Worm (Caenorhabditis elegans) whole organism, L2 larva: ENCODE results near the gene srlf-14.
A peak's percentile ranks its signal among the peaks of the same experiment; 100 is the strongest.

Source experiments
- C34F6.9 ChIP-seq: fragments of 150-350 bp; optimal IDR thresholded peaks from 2 replicates; lab custom pipeline; 2014; ENCODE audit warnings: missing biosample characterization, missing genetic modification characterization
- F13H6.1 ChIP-seq: sonication (generic microtip); optimal IDR thresholded peaks from 2 replicates; lab custom pipeline; 2016; ENCODE audit warnings: missing genetic modification characterization, missing compliant biosample characterization
- R02D3.7 ChIP-seq: fragments of 150-350 bp; optimal IDR thresholded peaks from 2 replicates; lab custom pipeline; 2014; ENCODE audit warnings: missing biosample characterization, missing genetic modification characterization
- Y55F3AM.14 ChIP-seq: fragments of 200-800 bp; sonication (Bioruptor generic); optimal IDR thresholded peaks from 2 replicates; lab custom pipeline; 2018; ENCODE audit warnings: mild to moderate bottlenecking, missing genetic modification characterization, missing compliant biosample characterization
- ZK546.5 ChIP-seq: sonication (generic microtip); optimal IDR thresholded peaks from 2 replicates; lab custom pipeline; 2017; ENCODE audit warnings: missing biosample characterization, missing genetic modification characterization
- alr-1 ChIP-seq: fragments of 150-350 bp; optimal IDR thresholded peaks from 2 replicates; lab custom pipeline; 2014; ENCODE audit warnings: missing biosample characterization, missing genetic modification characterization
- aly-2 ChIP-seq: fragments of 150-350 bp; optimal IDR thresholded peaks from 2 replicates; lab custom pipeline; 2014; ENCODE audit warnings: missing biosample characterization, missing genetic modification characterization
- ceh-16 ChIP-seq: fragments of 150-350 bp; optimal IDR thresholded peaks from 2 replicates; lab custom pipeline; 2014; ENCODE audit warnings: missing biosample characterization, missing genetic modification characterization
- ceh-82 ChIP-seq: fragments of 150-350 bp; optimal IDR thresholded peaks from 2 replicates; lab custom pipeline; 2014; ENCODE audit warnings: missing biosample characterization, missing genetic modification characterization
- crh-2 ChIP-seq: sonication (generic microtip); optimal IDR thresholded peaks from 2 replicates; lab custom pipeline; 2017; ENCODE audit warnings: missing biosample characterization, missing genetic modification characterization
- elt-1 ChIP-seq: fragments of 150-350 bp; optimal IDR thresholded peaks from 2 replicates; lab custom pipeline; 2014; ENCODE audit warnings: missing biosample characterization, missing genetic modification characterization
- fos-1 ChIP-seq: fragments of 150-350 bp; optimal IDR thresholded peaks from 2 replicates; lab custom pipeline; 2014; ENCODE audit warnings: missing biosample characterization, missing genetic modification characterization
- gmeb-1 ChIP-seq: fragments of 150-350 bp; optimal IDR thresholded peaks from 2 replicates; lab custom pipeline; 2014; ENCODE audit warnings: missing biosample characterization, missing genetic modification characterization
- lin-11 ChIP-seq: fragments of 150-350 bp; sonication (generic microtip); optimal IDR thresholded peaks from 2 replicates; lab custom pipeline; 2014; ENCODE audit warnings: missing biosample characterization, missing genetic modification characterization, inconsistent platforms, mixed read lengths
- lin-13 ChIP-seq: fragments of 150-350 bp; optimal IDR thresholded peaks from 2 replicates; lab custom pipeline; 2014; ENCODE audit warnings: missing biosample characterization, missing genetic modification reagents, missing genetic modification characterization
- lin-39 ChIP-seq: fragments of 150-350 bp; optimal IDR thresholded peaks from 2 replicates; lab custom pipeline; 2014; ENCODE audit warnings: missing biosample characterization, missing genetic modification reagents, missing genetic modification characterization
- mab-5 ChIP-seq: fragments of 150-350 bp; optimal IDR thresholded peaks from 2 replicates; lab custom pipeline; 2014; ENCODE audit warnings: missing biosample characterization, missing genetic modification characterization
- mbf-1 ChIP-seq: sonication (generic microtip); optimal IDR thresholded peaks from 2 replicates; lab custom pipeline; 2017; ENCODE audit warnings: missing biosample characterization, missing genetic modification characterization
- mdl-1 ChIP-seq, 2 experiments: fragments of 150-350 bp in 1 of 2; sonication (generic microtip) in 1 of 2; optimal IDR thresholded peaks; 2 replicates each; lab custom pipeline; 2017; ENCODE audit warnings: missing biosample characterization in 2 of 2, missing genetic modification characterization in 2 of 2
- nhr-12 ChIP-seq: fragments of 150-350 bp; optimal IDR thresholded peaks from 2 replicates; lab custom pipeline; 2014; ENCODE audit warnings: missing biosample characterization, missing genetic modification characterization
- nhr-21 ChIP-seq: fragments of 150-350 bp; optimal IDR thresholded peaks from 2 replicates; lab custom pipeline; 2014; ENCODE audit warnings: missing biosample characterization, missing genetic modification characterization
- nhr-23 ChIP-seq: fragments of 150-350 bp; optimal IDR thresholded peaks from 2 replicates; lab custom pipeline; 2014; ENCODE audit warnings: missing biosample characterization, missing genetic modification reagents, missing genetic modification characterization
- nhr-25 ChIP-seq: fragments of 150-350 bp; sonication (generic microtip); optimal IDR thresholded peaks from 3 replicates; lab custom pipeline; 2014; ENCODE audit warnings: missing biosample characterization, missing genetic modification characterization
- nhr-6 ChIP-seq: fragments of 150-350 bp; optimal IDR thresholded peaks from 2 replicates; lab custom pipeline; 2014; ENCODE audit warnings: missing biosample characterization, missing genetic modification characterization
- nhr-77 ChIP-seq: fragments of 150-350 bp; optimal IDR thresholded peaks from 2 replicates; lab custom pipeline; 2014; ENCODE audit warnings: missing biosample characterization, missing genetic modification characterization
- peb-1 ChIP-seq: fragments of 150-350 bp; optimal IDR thresholded peaks from 2 replicates; lab custom pipeline; 2014; ENCODE audit warnings: missing biosample characterization, missing genetic modification characterization
- sem-4 ChIP-seq: fragments of 150-350 bp; optimal IDR thresholded peaks from 2 replicates; lab custom pipeline; 2014; ENCODE audit warnings: missing biosample characterization, missing genetic modification reagents, missing genetic modification characterization
- sma-9 ChIP-seq, 2 experiments: fragments of 150-350 bp in 1 of 2; sonication (generic microtip) in 1 of 2; optimal IDR thresholded peaks; 2 replicates each; lab custom pipeline; 2014 to 2016; ENCODE audit warnings: missing genetic modification characterization in 2 of 2, mild to moderate bottlenecking in 1 of 2, missing biosample characterization in 1 of 2, missing compliant biosample characterization in 1 of 2, missing genetic modification reagents in 1 of 2, moderate library complexity in 1 of 2
- unc-39 ChIP-seq: fragments of 150-350 bp; optimal IDR thresholded peaks from 2 replicates; lab custom pipeline; 2014; ENCODE audit warnings: missing biosample characterization, missing genetic modification characterization
- unc-55 ChIP-seq: fragments of 150-350 bp; sonication (generic microtip); optimal IDR thresholded peaks from 3 replicates; lab custom pipeline; 2014; ENCODE audit warnings: missing biosample characterization, missing genetic modification reagents, missing genetic modification characterization
- unc-62 ChIP-seq: fragments of 150-350 bp; optimal IDR thresholded peaks from 2 replicates; lab custom pipeline; 2014; ENCODE audit warnings: missing biosample characterization, missing genetic modification reagents, missing genetic modification characterization
- ztf-1 ChIP-seq: fragments of 200-800 bp; sonication (Bioruptor generic); conservative IDR thresholded peaks from 2 replicates; pipeline ENCODE4 v1.3.6; 2022; ENCODE audit warnings: missing genetic modification characterization, missing compliant biosample characterization
- ztf-11 ChIP-seq: sonication (generic microtip); optimal IDR thresholded peaks from 2 replicates; lab custom pipeline; 2017; ENCODE audit warnings: missing biosample characterization, missing genetic modification characterization
- ztf-4 ChIP-seq: fragments of 150-350 bp; optimal IDR thresholded peaks from 2 replicates; lab custom pipeline; 2014; ENCODE audit warnings: missing biosample characterization, missing genetic modification characterization

Gene srlf-14

ce11 chrIV:10918877-10919560 lies 24.9 kb upstream of the srlf-14 start (continued):
- TF ChIP-seq nhr-25 (tag; lab: Kevin White, UChicago) (peak; percentile 58), C34F6.9 (tag; lab: Kevin White, UChicago) (peak; percentile 96), ZK546.5 (tag; lab: Kevin White, UChicago) (no peak), sma-9 (GFP tag; optimal IDR thresholded peaks at IDR 0.05; lab: Kevin White, UChicago) (peak; percentile 72), sma-9 (tag; optimal IDR thresholded peaks at IDR 0.05; lab: Kevin White, UChicago) (no peak), ceh-82 (tag; lab: Kevin White, UChicago) (peak; percentile 19), sem-4 (peak; percentile 58), alr-1 (tag; lab: Kevin White, UChicago) (no peak), unc-39 (tag; lab: Kevin White, UChicago) (no peak)

- TF ChIP-seq nhr-21 (tag; lab: Kevin White, UChicago) (no peak), mbf-1 (tag; lab: Kevin White, UChicago) (no peak), mdl-1 (tag; optimal IDR thresholded peaks at IDR 0.05; lab: Kevin White, UChicago) (no peak), elt-1 (tag; lab: Kevin White, UChicago) (peak; percentile 49), aly-2 (tag; lab: Kevin White, UChicago) (no peak), ceh-16 (tag; lab: Kevin White, UChicago) (peak; percentile 69)
Measured at ce11 chrIV:10916134-10916533, 22.0 kb upstream of the srlf-14 start.

ce11 chrIV:10915388-10915787 lies 21.2 kb upstream of the srlf-14 start, which contains the start of gene ZK593.3:
TSS of gene ZK593.3 (plus strand) at chrIV:10915688.
- TF ChIP-seq mdl-1 (tag; optimal IDR thresholded peaks at IDR 0.05; lab: Kevin White, UChicago) (no peak), nhr-12 (no peak), fos-1 (tag; lab: Kevin White, UChicago) (no peak), gmeb-1 (tag; lab: Kevin White, UChicago) (no peak), Y55F3AM.14 (no peak), nhr-77 (tag; lab: Kevin White, UChicago) (no peak), ztf-11 (tag; lab: Kevin White, UChicago) (no peak), unc-62 (GFP tag; lab: Kevin White, UChicago) (no peak), ztf-1 (GFP tag; lab: Robert Waterston, UW) (no peak), peb-1 (no peak), sem-4 (no peak), F13H6.1 (tag; lab: Kevin White, UChicago) (no peak), mab-5 (no peak), nhr-21 (tag; lab: Kevin White, UChicago) (no peak)
- TF ChIP-seq, all 48 proteins: peak for 0

- TF ChIP-seq ztf-4 (tag; lab: Kevin White, UChicago) (no peak), nhr-25 (tag; lab: Kevin White, UChicago) (no peak), nhr-23 (no peak), aly-2 (tag; lab: Kevin White, UChicago) (no peak), mab-5 (no peak), F13H6.1 (tag; lab: Kevin White, UChicago) (no peak), nhr-77 (tag; lab: Kevin White, UChicago) (no peak), lin-39 (tag; lab: Kevin White, UChicago) (no peak), lin-13 (no peak), crh-2 (tag; lab: Kevin White, UChicago) (no peak), nhr-6 (tag; lab: Kevin White, UChicago) (no peak), ztf-1 (GFP tag; lab: Robert Waterston, UW) (no peak), C34F6.9 (tag; lab: Kevin White, UChicago) (no peak), R02D3.7 (tag; lab: Kevin White, UChicago) (no peak), mbf-1 (tag; lab: Kevin White, UChicago) (no peak), gmeb-1 (tag; lab: Kevin White, UChicago) (no peak), unc-55 (GFP tag; lab: Kevin White, UChicago) (no peak), unc-39 (tag; lab: Kevin White, UChicago) (no peak), lin-11 (tag; lab: Kevin White, UChicago) (no peak)
Measured at ce11 chrIV:10913081-10913480, 18.9 kb upstream of the srlf-14 start, which contains the start of gene ZK593.2. TSS of gene ZK593.2 (plus strand) at chrIV:10913381.
